Worm (Caenorhabditis elegans) whole organism, mixed stage, embryonic: ENCODE results near the gene T16G1.2.

ENCODE experiments used
- lsy-2 ChIP-seq: fragments of 150-350 bp; optimal IDR thresholded peaks from 2 replicates; lab custom pipeline; 2014; ENCODE audit warnings: missing biosample characterization, missing genetic modification characterization
- mep-1 ChIP-seq: fragments of 150-350 bp; optimal IDR thresholded peaks from 2 replicates; lab custom pipeline; 2017; ENCODE audit warnings: missing biosample characterization, missing genetic modification reagents, missing genetic modification characterization, inconsistent platforms
- sptf-1 ChIP-seq: sonication (generic microtip); optimal IDR thresholded peaks from 2 replicates; lab custom pipeline; 2017; ENCODE audit warnings: mild to moderate bottlenecking, missing genetic modification characterization, moderate library complexity, missing compliant biosample characterization

DNA sequence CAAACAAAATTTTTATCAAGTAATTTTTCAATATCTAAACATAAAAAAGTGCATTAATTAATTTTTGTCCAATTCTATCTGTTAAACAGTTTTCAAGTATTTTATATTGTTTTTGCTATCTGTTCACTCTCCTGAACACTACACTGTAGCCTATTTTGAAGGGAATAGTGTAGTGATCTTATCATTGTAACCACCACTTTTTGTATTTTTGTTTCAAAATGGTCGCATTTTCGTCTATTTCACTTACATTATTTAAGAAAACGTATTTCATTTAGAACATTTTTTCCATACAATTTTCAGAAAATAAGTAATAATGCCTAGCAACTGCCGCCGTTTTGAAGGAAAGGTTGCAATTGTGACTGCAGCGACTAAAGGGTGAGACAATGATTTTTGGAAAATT is 7.0 kb upstream of the T16G1.2 start, which contains the start of gene dhrs-4:
- no peak for TF ChIP-seq sptf-1 (tag; lab: Kevin White, UChicago)
- no peak for TF ChIP-seq lsy-2 (tag; lab: Kevin White, UChicago)
- TF ChIP-seq mep-1 = no peak
